Fruit fly (Drosophila melanogaster): ENCODE measurements around the gene nSMase.
A peak's percentile ranks its signal among the peaks of the same experiment; 100 is the strongest.

DNA sequence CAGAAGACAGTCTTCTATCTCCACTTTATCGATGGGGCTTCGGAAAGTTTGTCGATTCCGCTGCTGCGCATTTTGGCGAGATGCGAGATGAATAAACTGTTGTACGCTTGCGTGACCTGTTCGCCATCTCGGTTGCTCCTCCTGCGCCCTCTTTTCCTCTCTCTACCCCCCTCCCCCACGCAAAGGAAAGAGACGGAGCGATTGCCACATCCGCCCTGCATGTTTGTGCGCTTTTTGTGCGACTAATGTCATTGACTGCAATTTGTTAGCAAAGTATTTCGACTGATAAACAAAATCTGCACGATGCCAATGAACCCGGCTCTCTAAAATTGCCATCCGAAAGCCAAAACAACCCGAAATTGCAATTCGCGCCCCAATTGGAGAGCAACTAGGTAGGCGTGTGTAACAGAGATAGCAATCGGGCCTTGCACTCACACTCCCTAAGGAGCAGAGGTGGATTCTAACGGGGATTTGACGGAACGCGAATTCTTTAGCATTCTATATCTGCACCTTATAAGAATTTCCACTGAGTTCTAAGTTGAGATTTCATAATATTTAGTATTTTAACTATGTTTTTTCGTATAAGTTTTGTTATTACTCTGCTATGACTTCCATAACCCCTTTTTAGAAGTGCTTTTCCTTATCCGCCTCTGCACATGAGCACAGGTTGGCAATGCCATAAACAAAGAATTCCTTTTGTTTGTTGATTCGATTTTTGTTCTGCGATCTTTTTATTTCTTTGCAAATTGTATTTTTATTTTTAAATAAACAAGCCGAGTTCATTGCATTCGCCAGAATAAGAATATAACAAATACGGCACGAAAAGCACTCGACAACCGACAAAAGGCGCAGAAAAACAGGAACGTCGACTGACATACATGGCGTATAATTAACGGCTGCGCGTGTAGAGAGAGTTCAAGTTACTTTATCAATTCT, 28.4 kb downstream of the nSMase start, which contains the start of gene CG43389:
- TF ChIP-seq pan (optimal IDR thresholded peaks at IDR 0.05), result no peak
- no peak for TF ChIP-seq psq (optimal IDR thresholded peaks at IDR 0.05)
- no peak for TF ChIP-seq usp (GFP tag; optimal IDR thresholded peaks at IDR 0.05)
- peak; percentile 66 to 92 for TF ChIP-seq EcR (GFP tag; optimal IDR thresholded peaks at IDR 0.05)

All from whole organism.